Worm (Caenorhabditis elegans) whole organism, L1 larva: ENCODE results near the gene C55A6.11.

Experiments used
- F16B12.6 ChIP-seq: fragments of 150-350 bp; optimal IDR thresholded peaks from 2 replicates; lab custom pipeline; 2014; ENCODE audit warnings: missing biosample characterization, missing genetic modification characterization
- fkh-10 ChIP-seq: sonication (generic microtip); optimal IDR thresholded peaks from 2 replicates; lab custom pipeline; 2017; ENCODE audit warnings: missing biosample characterization, missing genetic modification reagents, missing genetic modification characterization
- lin-39 ChIP-seq: fragments of 150-350 bp; optimal IDR thresholded peaks from 2 replicates; lab custom pipeline; 2014; ENCODE audit warnings: missing biosample characterization, missing genetic modification reagents, missing genetic modification characterization
- sox-4 ChIP-seq: sonication (generic microtip); optimal IDR thresholded peaks from 2 replicates; lab custom pipeline; 2016; ENCODE audit warnings: missing genetic modification characterization, missing compliant biosample characterization
- unc-130 ChIP-seq: fragments of 150-350 bp; optimal IDR thresholded peaks from 2 replicates; lab custom pipeline; 2017; ENCODE audit warnings: missing biosample characterization, missing genetic modification characterization, inconsistent platforms
- ztf-11 ChIP-seq, 2 experiments: sonication (generic microtip); optimal IDR thresholded peaks; 2 replicates each; lab custom pipeline; 2016 to 2017; ENCODE audit warnings: missing genetic modification characterization in 2 of 2, missing biosample characterization in 1 of 2, missing compliant biosample characterization in 1 of 2

DNA sequence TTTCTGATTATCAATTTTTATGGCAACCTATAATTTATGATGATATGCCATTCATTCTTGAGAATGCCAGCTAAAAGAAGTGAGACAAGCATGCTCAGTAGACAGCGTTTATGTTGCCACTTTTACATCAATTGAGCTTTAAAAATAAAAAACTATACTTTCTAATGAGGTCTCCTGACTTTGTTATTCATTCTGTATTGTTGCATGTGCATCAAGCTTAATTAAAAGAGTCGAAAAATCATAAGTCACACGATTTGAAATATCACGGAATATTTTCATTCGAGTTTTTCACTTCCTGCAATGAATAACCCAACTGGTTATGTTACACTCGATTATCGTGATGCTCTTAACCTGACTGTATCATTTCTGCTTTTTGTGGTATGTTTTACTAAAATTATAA is 42.3 kb downstream of the C55A6.11 start, which contains the start of gene srx-86:
- TF ChIP-seq ztf-11 (tag; optimal IDR thresholded peaks at IDR 0.05; lab: Kevin White, UChicago) (no peak), unc-130 (tag; lab: Kevin White, UChicago) (no peak), sox-4 (tag; lab: Kevin White, UChicago) (no peak), lin-39 (tag; lab: Kevin White, UChicago) (no peak), F16B12.6 (tag; lab: Kevin White, UChicago) (no peak), fkh-10 (GFP tag; lab: Kevin White, UChicago) (no peak)
